Worm (Caenorhabditis elegans): ENCODE data around the gene gst-38.

gst-38 gene

DNA sequence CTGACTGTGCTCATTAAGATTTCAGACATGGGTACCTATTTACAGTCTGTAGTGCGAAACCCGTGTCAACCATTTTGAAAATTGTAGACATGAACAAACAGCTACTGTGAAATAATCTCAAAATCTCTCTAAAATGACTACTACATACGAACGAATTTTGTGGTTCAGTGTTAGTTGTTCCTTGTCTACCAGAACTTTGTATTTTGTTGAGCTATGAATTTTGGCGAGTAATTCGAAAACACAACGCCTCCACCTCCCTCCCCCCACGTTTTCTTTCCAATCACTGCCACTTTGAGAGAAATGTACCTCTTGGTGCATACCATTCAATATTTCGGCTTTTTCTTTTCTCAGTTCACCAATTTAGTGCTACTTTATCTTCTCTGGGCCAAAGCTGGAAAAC, 23.2 kb downstream of the gst-38 start, which contains the start of gene T06C12.11:
TSS of gene T06C12.11 (plus strand) at position 301 of the 400 bp plus-strand sequence.
- no peak for TF ChIP-seq dpl-1 (GFP tag; optimal IDR thresholded peaks at IDR 0.05)
- TF ChIP-seq egrh-3 (GFP tag; IDR thresholded peaks at IDR 0.05): no peak
- TF ChIP-seq K12H6.12 (tag; optimal IDR thresholded peaks at IDR 0.05): no peak
- TF ChIP-seq die-1 (tag; optimal IDR thresholded peaks at IDR 0.05): no peak
- no peak for TF ChIP-seq F57A8.1 (GFP tag; optimal IDR thresholded peaks at IDR 0.05)
- no peak for TF ChIP-seq ceh-58 (GFP tag; IDR thresholded peaks at IDR 0.05)
- TF ChIP-seq madf-10 (tag; optimal IDR thresholded peaks at IDR 0.05): no peak
- TF ChIP-seq F52B5.7 (tag; optimal IDR thresholded peaks at IDR 0.05): no peak
- TF ChIP-seq hlh-12 (tag; optimal IDR thresholded peaks at IDR 0.05): no peak
- TF ChIP-seq lin-26 (GFP tag; IDR thresholded peaks at IDR 0.05): no peak
- no peak for TF ChIP-seq hmg-1.2 (GFP tag; IDR thresholded peaks at IDR 0.05)
- no peak for TF ChIP-seq ceh-91 (GFP tag; IDR thresholded peaks at IDR 0.05)
- TF ChIP-seq bed-1 (GFP tag; IDR thresholded peaks at IDR 0.05): no peak
- TF ChIP-seq ceh-100 (GFP tag; IDR thresholded peaks at IDR 0.05): no peak
- TF ChIP-seq madf-3 (GFP tag; IDR thresholded peaks at IDR 0.05): no peak
- TF ChIP-seq attf-3 (GFP tag; conservative IDR thresholded peaks at IDR 0.05): no peak
- no peak for TF ChIP-seq pha-4 (tag; optimal IDR thresholded peaks at IDR 0.05)
- TF ChIP-seq athp-1 (tag; optimal IDR thresholded peaks at IDR 0.05): no peak
- no peak for TF ChIP-seq lsy-27 (tag; optimal IDR thresholded peaks at IDR 0.05; ENCODE audit: borderline replicate concordance, insufficient read depth)
- TF ChIP-seq ztf-6 (GFP tag; IDR thresholded peaks at IDR 0.05): no peak

- TF ChIP-seq rpc-1 (optimal IDR thresholded peaks at IDR 0.05) (no peak), rpc-1 (tag; optimal IDR thresholded peaks at IDR 0.05) (no peak), chd-7 (tag; optimal IDR thresholded peaks at IDR 0.05) (no peak), F33H1.4 (GFP tag; IDR thresholded peaks at IDR 0.05) (no peak), tbp1 (GFP tag; optimal IDR thresholded peaks at IDR 0.05) (no peak), hrde-1 (tag; optimal IDR thresholded peaks at IDR 0.05; ENCODE audit: borderline replicate concordance) (no peak), fkh-3 (tag; optimal IDR thresholded peaks at IDR 0.05) (no peak), attf-3 (GFP tag; conservative IDR thresholded peaks at IDR 0.05) (no peak), F22D6.2 (tag; optimal IDR thresholded peaks at IDR 0.05) (no peak), cebp-2 (GFP tag; IDR thresholded peaks at IDR 0.05) (no peak), attf-6 (GFP tag; IDR thresholded peaks at IDR 0.05) (no peak), nfya-2 (GFP tag; IDR thresholded peaks at IDR 0.05) (no peak), F52B5.7 (tag; optimal IDR thresholded peaks at IDR 0.05) (no peak), pha-4 (tag; optimal IDR thresholded peaks at IDR 0.05) (no peak), mel-28 (tag; optimal IDR thresholded peaks at IDR 0.05; ENCODE audit: borderline replicate concordance) (no peak), rcor-1 (GFP tag; IDR thresholded peaks at IDR 0.05) (no peak), nhr-120 (GFP tag; IDR thresholded peaks at IDR 0.05) (no peak), F39B2.1 (GFP tag; IDR thresholded peaks at IDR 0.05) (no peak), dpff-1 (tag; optimal IDR thresholded peaks at IDR 0.05) (no peak)
Observed at ce11 chrV:15891761-15892160, 24.1 kb downstream of the gst-38 start, which contains the start of gene T06C12.12. Gene T06C12.12 (plus strand): TSS chrV:15892061.

DNA sequence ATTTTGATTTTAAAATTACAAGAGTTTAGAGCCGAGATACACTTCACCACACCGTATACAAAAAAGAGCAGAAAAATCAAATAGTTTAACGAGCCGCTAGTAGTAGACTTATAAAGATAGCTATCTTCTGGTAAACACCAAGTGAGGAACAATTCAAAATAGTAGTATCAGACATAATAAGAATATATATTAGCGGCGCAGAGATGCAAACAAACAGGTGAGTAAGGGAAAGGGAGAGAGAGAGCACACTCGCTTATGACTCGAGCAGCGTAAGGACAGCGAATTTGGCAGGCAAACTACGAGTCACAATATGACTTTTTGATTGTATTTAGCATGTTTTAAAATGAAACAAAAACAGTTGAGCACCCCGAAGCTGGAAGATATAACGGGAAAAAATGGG, 24.6 kb downstream of the gst-38 start:
- TF ChIP-seq F37B4.10 (GFP tag; IDR thresholded peaks at IDR 0.05) (no peak), Y67H2A.10 (GFP tag; conservative IDR thresholded peaks at IDR 0.05) (no peak), nhr-80 (tag; optimal IDR thresholded peaks at IDR 0.05) (peak; percentile 74), him-1 (tag; optimal IDR thresholded peaks at IDR 0.05) (no peak)
